Worm (Caenorhabditis elegans): ENCODE data around the gene K08B12.3.

K08B12.3 gene

DNA sequence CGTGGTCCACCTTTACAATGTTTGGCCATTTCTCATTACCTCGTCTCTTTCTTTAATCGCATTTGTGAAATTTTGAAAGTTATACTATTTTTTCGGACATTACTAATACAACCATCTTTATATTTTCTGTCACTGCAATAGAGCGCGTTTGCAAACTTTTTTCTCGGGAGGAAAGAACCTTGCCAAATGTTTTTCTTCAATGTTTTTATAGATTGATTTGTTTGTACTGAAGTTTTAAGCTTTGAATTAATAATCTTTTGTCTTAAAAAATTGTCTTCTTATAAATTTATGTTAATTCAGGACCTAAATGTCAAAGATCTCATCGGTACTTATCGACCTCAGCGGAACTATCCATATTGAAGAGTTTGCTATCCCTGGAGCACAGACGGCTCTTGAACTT, at the start of gene K08B12.3:
Gene K08B12.3, plus strand, starts transcription at position 301 of the 400 bp plus-strand sequence.
- TF ChIP-seq nhr-237 (tag; optimal IDR thresholded peaks at IDR 0.05) (no peak), nhr-12 (tag; optimal IDR thresholded peaks at IDR 0.05) (no peak), ceh-39 (tag; optimal IDR thresholded peaks at IDR 0.05) (no peak), bed-3 (GFP tag; optimal IDR thresholded peaks at IDR 0.05) (no peak)

- TF ChIP-seq ztf-11 (tag; optimal IDR thresholded peaks at IDR 0.05) = no peak
- TF ChIP-seq unc-120 (tag; optimal IDR thresholded peaks at IDR 0.05; ENCODE audit: poor library complexity, severe bottlenecking) = peak; percentile 87
- peak; percentile 28 for TF ChIP-seq hlh-1 (tag; optimal IDR thresholded peaks at IDR 0.05)
- no peak for TF ChIP-seq elt-1 (tag; optimal IDR thresholded peaks at IDR 0.05; ENCODE audit: borderline replicate concordance, insufficient read depth)
- TF ChIP-seq mab-5 (tag; optimal IDR thresholded peaks at IDR 0.05) = no peak
- no peak for TF ChIP-seq sem-2 (GFP tag; optimal IDR thresholded peaks at IDR 0.05)
- TF ChIP-seq unc-39 (tag; optimal IDR thresholded peaks at IDR 0.05) = no peak
Observed at ce11 chrV:6202573-6202972, 32.4 kb upstream of the K08B12.3 start, which contains the start of gene ttn-1. Gene ttn-1 (minus strand): TSS chrV:6202632.

ce11 chrV:6204046-6204445, 30.9 kb upstream of the K08B12.3 start:
- TF ChIP-seq unc-39 (tag; optimal IDR thresholded peaks at IDR 0.05) = no peak
- TF ChIP-seq elt-3 (tag; optimal IDR thresholded peaks at IDR 0.05) = no peak
- TF ChIP-seq cnd-1 (tag; optimal IDR thresholded peaks at IDR 0.05) = no peak
- no peak for TF ChIP-seq drap-1 (GFP tag; optimal IDR thresholded peaks at IDR 0.05)
- peak; percentile 84 for TF ChIP-seq unc-120 (tag; optimal IDR thresholded peaks at IDR 0.05; ENCODE audit: poor library complexity, severe bottlenecking)
- no peak for TF ChIP-seq ces-1 (GFP tag; optimal IDR thresholded peaks at IDR 0.05)
- no peak for TF ChIP-seq lin-13 (tag; optimal IDR thresholded peaks at IDR 0.05)
- TF ChIP-seq unc-62 (GFP tag; optimal IDR thresholded peaks at IDR 0.05) = peak; percentile 88
- TF ChIP-seq hlh-1 (tag; optimal IDR thresholded peaks at IDR 0.05) = peak; percentile 98
- TF ChIP-seq M03D4.4 (tag; optimal IDR thresholded peaks at IDR 0.05) = no peak

- TF ChIP-seq nhr-76 (tag; optimal IDR thresholded peaks at IDR 0.05) = no peak
- no peak for TF ChIP-seq ham-2 (GFP tag; optimal IDR thresholded peaks at IDR 0.05)
- TF ChIP-seq nhr-12 (tag; optimal IDR thresholded peaks at IDR 0.05) = no peak
- no peak for TF ChIP-seq ceh-43 (GFP tag; optimal IDR thresholded peaks at IDR 0.05)
- TF ChIP-seq ceh-39 (tag; optimal IDR thresholded peaks at IDR 0.05) = no peak
- TF ChIP-seq nhr-2 (tag; optimal IDR thresholded peaks at IDR 0.05) = no peak
- TF ChIP-seq mep-1 (tag; optimal IDR thresholded peaks at IDR 0.05) = no peak
- no peak for TF ChIP-seq lin-13 (tag; optimal IDR thresholded peaks at IDR 0.05)
- TF ChIP-seq cnd-1 (tag; optimal IDR thresholded peaks at IDR 0.05) = no peak
- no peak for TF ChIP-seq nhr-237 (tag; optimal IDR thresholded peaks at IDR 0.05)
- TF ChIP-seq mab-5 (tag; optimal IDR thresholded peaks at IDR 0.05) = no peak
- no peak for TF ChIP-seq mls-2 (tag; optimal IDR thresholded peaks at IDR 0.05)
- no peak for TF ChIP-seq blmp-1 (tag; optimal IDR thresholded peaks at IDR 0.05)
- no peak for TF ChIP-seq lsy-2 (tag; optimal IDR thresholded peaks at IDR 0.05)
Observed at ce11 chrV:6206498-6206897, 28.5 kb upstream of the K08B12.3 start, which contains the start of gene W06H8.2. Gene W06H8.2 (plus strand): TSS chrV:6206755.

- no peak for TF ChIP-seq pha-4 (tag; optimal IDR thresholded peaks at IDR 0.05)
- no peak for TF ChIP-seq ceh-39 (tag; optimal IDR thresholded peaks at IDR 0.05)
- TF ChIP-seq mep-1 (tag; optimal IDR thresholded peaks at IDR 0.05) = no peak
- TF ChIP-seq lsy-2 (tag; optimal IDR thresholded peaks at IDR 0.05) = no peak
- no peak for TF ChIP-seq nhr-2 (tag; optimal IDR thresholded peaks at IDR 0.05)
- TF ChIP-seq nhr-12 (tag; optimal IDR thresholded peaks at IDR 0.05) = no peak
- TF ChIP-seq unc-120 (tag; optimal IDR thresholded peaks at IDR 0.05; ENCODE audit: poor library complexity, severe bottlenecking) = no peak
- no peak for TF ChIP-seq unc-62 (GFP tag; optimal IDR thresholded peaks at IDR 0.05)
- TF ChIP-seq blmp-1 (tag; optimal IDR thresholded peaks at IDR 0.05) = no peak
- TF ChIP-seq flh-1 (GFP tag; optimal IDR thresholded peaks at IDR 0.05) = no peak
- no peak for TF ChIP-seq ces-1 (GFP tag; optimal IDR thresholded peaks at IDR 0.05)
- TF ChIP-seq hlh-1 (tag; optimal IDR thresholded peaks at IDR 0.05) = no peak
- no peak for TF ChIP-seq elt-1 (tag; optimal IDR thresholded peaks at IDR 0.05; ENCODE audit: borderline replicate concordance, insufficient read depth)
- TF ChIP-seq sem-2 (GFP tag; optimal IDR thresholded peaks at IDR 0.05) = no peak
- TF ChIP-seq ztf-11 (tag; optimal IDR thresholded peaks at IDR 0.05) = no peak
- no peak for TF ChIP-seq ceh-83 (GFP tag; optimal IDR thresholded peaks at IDR 0.05)
- TF ChIP-seq sptf-1 (tag; optimal IDR thresholded peaks at IDR 0.05) = no peak
- no peak for TF ChIP-seq mls-2 (tag; optimal IDR thresholded peaks at IDR 0.05)
- no peak for TF ChIP-seq ham-2 (GFP tag; optimal IDR thresholded peaks at IDR 0.05)
Observed at ce11 chrV:6208585-6208984, 26.4 kb upstream of the K08B12.3 start, which contains the start of gene rme-1. Gene rme-1 (plus strand): TSS chrV:6208885.
